Worm (Caenorhabditis elegans) whole organism, early embryonic: ENCODE results near the gene nas-20.

Experiments used
- B0310.2 ChIP-seq: sonication (generic microtip); optimal IDR thresholded peaks from 2 replicates; lab custom pipeline; 2016; ENCODE audit warnings: mild to moderate bottlenecking, missing genetic modification characterization, missing compliant biosample characterization
- F13C5.2 ChIP-seq: sonication (generic microtip); optimal IDR thresholded peaks from 2 replicates; lab custom pipeline; 2017; ENCODE audit warnings: mild to moderate bottlenecking, missing genetic modification characterization, inconsistent platforms, missing compliant biosample characterization
- aly-1 ChIP-seq: sonication (generic microtip); optimal IDR thresholded peaks from 2 replicates; lab custom pipeline; 2016; ENCODE audit warnings: missing genetic modification characterization, missing compliant biosample characterization
- ama-1 ChIP-seq: fragments of 150-350 bp; optimal IDR thresholded peaks from 2 replicates; lab custom pipeline; 2014
- ceh-13 ChIP-seq: fragments of 200-800 bp; sonication (Bioruptor generic); optimal IDR thresholded peaks from 2 replicates; lab custom pipeline; 2018; ENCODE audit warnings: mild to moderate bottlenecking, missing genetic modification characterization, missing compliant biosample characterization
- ceh-36 ChIP-seq: sonication (generic microtip); optimal IDR thresholded peaks from 2 replicates; lab custom pipeline; 2016; ENCODE audit warnings: missing genetic modification characterization, inconsistent platforms, missing compliant biosample characterization
- ets-7 ChIP-seq: sonication (generic microtip); optimal IDR thresholded peaks from 2 replicates; lab custom pipeline; 2016; ENCODE audit warnings: missing genotype, missing genetic modification characterization, missing compliant biosample characterization
- flt-1 ChIP-seq: fragments of 200-800 bp; sonication (Bioruptor generic); IDR thresholded peaks from 2 replicates; pipeline ENCODE4 v1.3.6; 2022; ENCODE audit warnings: missing genetic modification characterization, missing compliant biosample characterization
- hmbx-1 ChIP-seq: sonication (generic microtip); optimal IDR thresholded peaks from 2 replicates; lab custom pipeline; 2016; ENCODE audit warnings: mild to moderate bottlenecking, missing genetic modification characterization, missing compliant biosample characterization
- hmg-4 ChIP-seq: fragments of 200-800 bp; sonication (Bioruptor generic); optimal IDR thresholded peaks from 2 replicates; lab custom pipeline; 2018; ENCODE audit warnings: mild to moderate bottlenecking, missing genetic modification characterization, missing compliant biosample characterization
- hnd-1 ChIP-seq: sonication (generic microtip); optimal IDR thresholded peaks from 2 replicates; lab custom pipeline; 2016; ENCODE audit warnings: missing genetic modification characterization, missing compliant biosample characterization
- pes-1 ChIP-seq: fragments of 200-800 bp; sonication (Bioruptor generic); IDR thresholded peaks from 2 replicates; pipeline ENCODE4 v1.3.6; 2022; ENCODE audit warnings: missing genetic modification reagents, missing genetic modification characterization, missing compliant biosample characterization
- scrt-1 ChIP-seq: fragments of 200-800 bp; sonication (Bioruptor generic); IDR thresholded peaks from 2 replicates; pipeline ENCODE4 v1.3.6; 2022; ENCODE audit warnings: missing genetic modification characterization, missing compliant biosample characterization
- sea-1 ChIP-seq: fragments of 200-800 bp; sonication (Bioruptor generic); conservative IDR thresholded peaks from 2 replicates; pipeline ENCODE4 v1.3.6; 2022; ENCODE audit warnings: missing genetic modification characterization, missing compliant biosample characterization
- tbx-11 ChIP-seq: fragments of 200-800 bp; sonication (Bioruptor generic); IDR thresholded peaks from 2 replicates; pipeline ENCODE4 v1.3.6; 2022; ENCODE audit warnings: missing genetic modification characterization, missing compliant biosample characterization
- tbx-37 ChIP-seq: fragments of 200-800 bp; sonication (Bioruptor generic); conservative IDR thresholded peaks from 2 replicates; pipeline ENCODE4 v1.3.6; 2022; ENCODE audit warnings: missing genetic modification reagents, missing genetic modification characterization, missing compliant biosample characterization
- tra-4 ChIP-seq: sonication (generic microtip); optimal IDR thresholded peaks from 2 replicates; lab custom pipeline; 2017; ENCODE audit warnings: missing genetic modification characterization, missing compliant biosample characterization

Gene nas-20

ce11 chrV:11508773-11509172 lies 36.7 kb upstream of the nas-20 start, which contains the start of gene ttll-5:
ttll-5 (plus strand) TSS chrV:11509060.
- no peak for TF ChIP-seq hmbx-1
- no peak for TF ChIP-seq B0310.2 (tag; lab: Kevin White, UChicago)
- no peak for TF ChIP-seq scrt-1 (GFP tag; lab: Robert Waterston, UW)
- no peak for TF ChIP-seq ceh-36 (tag; lab: Kevin White, UChicago)
- no peak for TF ChIP-seq F13C5.2 (tag; lab: Kevin White, UChicago)
- TF ChIP-seq ets-7 (tag; lab: Kevin White, UChicago): no peak
- no peak for TF ChIP-seq pes-1 (GFP tag; lab: Robert Waterston, UW)
- no peak for TF ChIP-seq hmg-4 (GFP tag; lab: Kevin White, UChicago)
- TF ChIP-seq tbx-37: no peak
- TF ChIP-seq ama-1 (lab: Kevin White, UChicago): no peak
- TF ChIP-seq tbx-11 (GFP tag; lab: Robert Waterston, UW): no peak
- no peak for TF ChIP-seq flt-1 (GFP tag; lab: Robert Waterston, UW)
- no peak for TF ChIP-seq sea-1 (GFP tag; lab: Robert Waterston, UW)
- no peak for TF ChIP-seq ceh-13 (GFP tag; lab: Kevin White, UChicago)
- TF ChIP-seq hnd-1 (tag; lab: Kevin White, UChicago): no peak
- no peak for TF ChIP-seq aly-1 (tag; lab: Kevin White, UChicago)
- TF ChIP-seq tra-4: no peak

DNA sequence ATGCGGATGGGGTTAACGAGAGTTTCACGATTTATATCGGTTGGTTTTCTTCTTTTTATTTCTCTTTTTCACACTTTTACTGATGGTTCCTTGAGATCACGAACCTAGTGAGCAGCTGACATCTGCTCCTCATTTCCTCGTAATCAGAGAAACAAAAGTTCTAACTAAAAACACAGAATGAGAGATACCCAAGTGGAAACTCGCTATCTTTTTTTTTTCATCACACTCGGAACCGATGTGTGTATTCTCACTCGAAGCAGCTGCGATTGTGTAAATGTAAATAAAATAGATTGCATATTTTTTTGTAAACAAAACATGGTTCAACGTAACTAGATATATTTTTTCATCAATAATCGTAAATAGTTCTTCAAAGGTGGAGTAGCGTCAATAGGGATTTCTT lies 34.2 kb upstream of the nas-20 start:
- no peak for TF ChIP-seq tbx-11 (GFP tag; lab: Robert Waterston, UW)
- no peak for TF ChIP-seq sea-1 (GFP tag; lab: Robert Waterston, UW)
- TF ChIP-seq F13C5.2 (tag; lab: Kevin White, UChicago): no peak
- no peak for TF ChIP-seq ceh-13 (GFP tag; lab: Kevin White, UChicago)
- TF ChIP-seq tbx-37: no peak
- no peak for TF ChIP-seq aly-1 (tag; lab: Kevin White, UChicago)
- no peak for TF ChIP-seq hnd-1 (tag; lab: Kevin White, UChicago)
- no peak for TF ChIP-seq ets-7 (tag; lab: Kevin White, UChicago)

DNA sequence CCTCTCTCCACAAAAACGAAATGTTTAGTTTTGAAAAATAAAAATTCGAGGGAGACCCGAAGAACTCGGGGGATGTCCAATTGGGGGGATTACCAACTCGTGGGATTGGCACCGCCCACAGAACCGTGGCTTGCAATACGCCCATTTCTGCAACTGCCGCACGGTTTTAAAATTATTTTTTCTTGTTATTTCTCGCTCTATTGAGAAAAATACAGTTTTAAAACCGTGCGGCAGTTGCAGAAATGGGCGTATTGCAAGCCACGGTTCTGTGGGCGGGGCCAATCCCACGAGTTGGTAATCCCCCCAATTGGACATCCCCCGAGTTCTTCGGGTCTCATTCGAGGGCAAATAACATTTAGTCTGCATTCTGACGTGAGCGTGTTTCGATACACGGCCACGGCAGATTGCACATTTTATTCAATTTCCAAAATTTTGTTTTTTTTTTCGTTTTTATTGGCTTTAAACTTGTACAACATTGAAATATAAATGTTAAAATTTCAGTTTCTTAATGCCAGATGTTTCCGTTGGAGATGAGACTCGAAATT lies 32.8 kb upstream of the nas-20 start, which contains the start of the genes C55A6.1 and C55A6.10:
C55A6.1 (minus strand) TSS at position 116 of the 545 bp plus-strand sequence.
C55A6.10 (plus strand) TSS at position 495 of the 545 bp plus-strand sequence.
- TF ChIP-seq sea-1 (GFP tag; lab: Robert Waterston, UW) (peak; percentile 57; the same call in 1 of the 2 replicates), scrt-1 (GFP tag; lab: Robert Waterston, UW) (0 out of 2 replicates have a peak, but pooled peaks have one; percentile 53), tbx-11 (GFP tag; lab: Robert Waterston, UW) (peak; percentile 62; the same call in 1 of the 2 replicates), ets-7 (tag; lab: Kevin White, UChicago) (peak; percentile 15)

- TF ChIP-seq F13C5.2 (tag; lab: Kevin White, UChicago) (no peak), sea-1 (GFP tag; lab: Robert Waterston, UW) (no peak), pes-1 (GFP tag; lab: Robert Waterston, UW) (no peak), B0310.2 (tag; lab: Kevin White, UChicago) (no peak), ama-1 (lab: Kevin White, UChicago) (no peak), tra-4 (no peak), ets-7 (tag; lab: Kevin White, UChicago) (no peak), hmg-4 (GFP tag; lab: Kevin White, UChicago) (no peak), tbx-11 (GFP tag; lab: Robert Waterston, UW) (no peak), aly-1 (tag; lab: Kevin White, UChicago) (no peak), hnd-1 (tag; lab: Kevin White, UChicago) (no peak), ceh-36 (tag; lab: Kevin White, UChicago) (no peak), hmbx-1 (no peak), flt-1 (GFP tag; lab: Robert Waterston, UW) (no peak), tbx-37 (no peak), scrt-1 (GFP tag; lab: Robert Waterston, UW) (no peak), ceh-13 (GFP tag; lab: Kevin White, UChicago) (no peak)
Observed at ce11 chrV:11503081-11503751, 31.1 kb upstream of the nas-20 start, which contains the start of gene C55A6.12. C55A6.12 (minus strand) TSS chrV:11503131.

- TF ChIP-seq hnd-1 (tag; lab: Kevin White, UChicago) (no peak), ceh-36 (tag; lab: Kevin White, UChicago) (no peak), hmg-4 (GFP tag; lab: Kevin White, UChicago) (no peak)
Observed at ce11 chrV:11500980-11501379, 28.9 kb upstream of the nas-20 start.

DNA sequence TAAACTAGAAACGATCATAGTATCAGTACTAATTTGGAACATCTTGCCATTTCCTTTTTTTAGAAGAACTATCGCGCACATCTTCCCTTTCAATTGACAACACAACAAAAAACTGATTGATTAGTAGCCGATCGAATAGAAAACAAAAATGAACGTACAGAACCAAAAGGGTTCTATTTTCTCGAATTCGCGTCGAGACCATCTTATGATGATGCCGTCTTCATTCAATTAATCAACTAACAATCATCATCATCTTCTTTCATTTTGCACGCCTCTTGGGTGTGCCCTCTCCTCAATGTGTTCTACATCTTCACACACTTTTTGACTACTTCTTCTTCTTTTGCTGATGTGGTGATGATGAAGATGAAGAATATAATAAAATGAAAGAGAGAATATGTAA lies 27.7 kb upstream of the nas-20 start:
- TF ChIP-seq hnd-1 (tag; lab: Kevin White, UChicago): no peak

- no peak for TF ChIP-seq ets-7 (tag; lab: Kevin White, UChicago)
- no peak for TF ChIP-seq ama-1 (lab: Kevin White, UChicago)
- no peak for TF ChIP-seq hmbx-1
Observed at ce11 chrV:11497475-11497874, 25.4 kb upstream of the nas-20 start.

DNA sequence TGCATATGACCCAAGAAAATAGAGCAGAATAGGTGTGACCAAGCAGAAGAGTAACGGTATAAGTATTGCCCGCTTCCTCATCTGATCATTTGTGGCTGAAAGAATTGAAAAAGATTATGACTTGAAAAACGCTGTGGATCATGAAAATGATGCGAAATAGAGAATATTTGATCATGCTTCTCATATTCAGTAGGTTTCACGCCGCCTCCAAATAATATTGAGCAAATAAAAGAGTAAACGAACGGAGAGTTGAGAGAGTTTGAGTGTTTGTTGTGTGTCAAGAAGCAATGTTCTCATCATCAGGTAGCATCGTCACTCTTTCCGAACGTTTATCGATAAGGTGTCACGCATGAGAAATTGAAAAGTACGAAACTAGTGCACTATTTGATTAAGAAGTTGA lies 24.2 kb upstream of the nas-20 start, which contains the start of gene htrl-1:
htrl-1 (minus strand) TSS at position 101 of the 400 bp plus-strand sequence.
- TF ChIP-seq tbx-11 (GFP tag; lab: Robert Waterston, UW) (no peak), pes-1 (GFP tag; lab: Robert Waterston, UW) (no peak), ceh-13 (GFP tag; lab: Kevin White, UChicago) (no peak), tra-4 (no peak), ets-7 (tag; lab: Kevin White, UChicago) (no peak), aly-1 (tag; lab: Kevin White, UChicago) (no peak), B0310.2 (tag; lab: Kevin White, UChicago) (no peak), hnd-1 (tag; lab: Kevin White, UChicago) (no peak), scrt-1 (GFP tag; lab: Robert Waterston, UW) (no peak), hmbx-1 (no peak), sea-1 (GFP tag; lab: Robert Waterston, UW) (no peak), F13C5.2 (tag; lab: Kevin White, UChicago) (no peak), ceh-36 (tag; lab: Kevin White, UChicago) (no peak), hmg-4 (GFP tag; lab: Kevin White, UChicago) (no peak)
